Worm (Caenorhabditis elegans) whole organism, mixed stage, embryonic: ENCODE results near the gene B0496.11.

Experiments used
- ces-1 ChIP-seq: fragments of 150-350 bp; optimal IDR thresholded peaks from 2 replicates; lab custom pipeline; 2014; ENCODE audit warnings: missing biosample characterization, missing genetic modification reagents, missing genetic modification characterization
- lsy-2 ChIP-seq: fragments of 150-350 bp; optimal IDR thresholded peaks from 2 replicates; lab custom pipeline; 2014; ENCODE audit warnings: missing biosample characterization, missing genetic modification characterization

DNA sequence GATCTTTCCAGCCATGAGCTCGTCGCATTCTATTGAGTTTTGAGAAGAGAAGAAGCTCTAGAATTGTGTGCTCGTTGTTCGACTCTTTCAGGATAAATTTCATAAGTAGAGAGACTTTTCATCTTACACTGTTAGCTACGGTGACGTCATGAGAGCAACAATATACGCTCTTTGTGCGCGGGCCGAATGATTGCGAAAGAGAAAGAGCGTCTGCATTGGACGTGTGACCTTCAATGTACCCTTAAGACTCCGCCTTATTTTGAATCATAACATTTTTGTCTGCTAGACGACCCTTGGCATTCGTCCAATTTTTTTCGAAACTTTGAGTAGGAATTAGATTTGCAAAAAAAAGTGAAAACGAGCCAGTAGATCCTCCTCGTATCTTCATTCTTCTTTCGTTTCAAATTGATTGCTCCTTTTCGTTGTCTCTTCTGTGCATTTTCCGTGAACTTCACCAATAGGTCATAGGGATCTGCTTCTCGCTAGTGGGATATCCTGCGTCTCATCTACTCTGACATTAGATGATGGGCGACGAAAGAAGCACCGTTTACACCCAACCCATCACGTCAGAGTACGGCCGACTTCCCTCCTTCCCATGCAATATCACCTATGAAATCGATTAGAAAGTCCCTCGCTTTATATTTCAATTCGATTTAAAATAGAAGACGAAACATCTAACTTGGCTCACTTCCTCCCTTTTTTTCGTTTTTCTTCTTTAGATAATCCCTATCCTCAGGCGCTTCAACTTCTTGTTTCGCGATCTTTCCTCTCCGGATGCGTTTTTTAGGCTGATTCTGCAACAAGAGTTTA is 42.0 kb downstream of the B0496.11 start:
- no peak for TF ChIP-seq ces-1 (GFP tag; lab: Kevin White, UChicago)
- no peak for TF ChIP-seq lsy-2 (tag; lab: Kevin White, UChicago)
